Fruit fly (Drosophila melanogaster): ENCODE measurements around the gene wgn.

DNA sequence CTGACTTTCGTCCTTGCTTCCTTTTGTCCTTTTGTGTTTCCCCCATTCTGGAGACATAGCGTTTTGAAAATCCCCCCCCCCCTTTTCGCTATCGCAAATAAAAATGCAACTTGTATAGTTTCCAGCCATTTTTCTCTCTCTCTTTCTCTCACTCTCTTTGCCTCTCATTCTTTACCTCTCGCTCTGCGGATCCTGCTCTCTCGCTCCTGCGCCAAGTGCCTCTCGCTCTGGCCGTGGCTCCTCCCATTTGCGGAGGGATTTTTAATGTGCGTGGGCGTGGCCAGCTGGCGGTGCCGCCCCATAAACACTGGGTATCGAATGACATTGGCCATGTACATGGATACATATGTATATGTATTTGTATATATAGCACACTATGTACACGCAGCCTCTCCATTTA lies 47.4 kb downstream of the wgn start:
- TF ChIP-seq salr (GFP tag; optimal IDR thresholded peaks at IDR 0.05) = no peak
- TF ChIP-seq Blimp-1 (GFP tag; optimal IDR thresholded peaks at IDR 0.05) = no peak
- no peak for TF ChIP-seq CG3919 (GFP tag; optimal IDR thresholded peaks at IDR 0.05)
- no peak for TF ChIP-seq CG6808 (GFP tag; optimal IDR thresholded peaks at IDR 0.05)
- TF ChIP-seq Gug (GFP tag; IDR thresholded peaks at IDR 0.05) = no peak
- TF ChIP-seq esn (GFP tag; optimal IDR thresholded peaks at IDR 0.05) = no peak
